Fruit fly (Drosophila melanogaster) whole organism, pupa: ENCODE data around the gene CG5762.

Source experiments
- CG10348 ChIP-seq: fragments of 200-800 bp; sonication (Bioruptor generic); IDR thresholded peaks from 2 replicates; pipeline ENCODE4 v1.3.6; 2022; ENCODE audit warnings: missing biosample characterization, missing genetic modification characterization
- CG12605 ChIP-seq: fragments of 200-800 bp; sonication (Bioruptor generic); IDR thresholded peaks from 2 replicates; pipeline ENCODE4 v1.3.6; 2022; ENCODE audit warnings: missing biosample characterization, missing genetic modification characterization
- CG13204 ChIP-seq: fragments of 200-800 bp; sonication (Bioruptor generic); optimal IDR thresholded peaks from 2 replicates; lab custom pipeline; 2018; ENCODE audit warnings: missing biosample characterization, mild to moderate bottlenecking, missing genetic modification characterization, moderate library complexity
- CG14655 ChIP-seq: fragments of 200-800 bp; sonication (Bioruptor generic); optimal IDR thresholded peaks from 3 replicates; lab custom pipeline; 2017; ENCODE audit warnings: mild to moderate bottlenecking, missing biosample characterization, missing genetic modification reagents, missing genetic modification characterization
- CG15710 ChIP-seq: fragments of 200-800 bp; sonication (Bioruptor generic); optimal IDR thresholded peaks from 2 replicates; lab custom pipeline; 2018; ENCODE audit warnings: missing biosample characterization, mild to moderate bottlenecking, missing genetic modification characterization, moderate library complexity
- CG17806 ChIP-seq: fragments of 200-800 bp; sonication (Bioruptor generic); optimal IDR thresholded peaks from 2 replicates; lab custom pipeline; 2018; ENCODE audit warnings: missing biosample characterization, mild to moderate bottlenecking, missing genetic modification characterization, moderate library complexity
- CG32121 ChIP-seq: fragments of 200-800 bp; sonication (Bioruptor generic); IDR thresholded peaks from 2 replicates; pipeline ENCODE4 v1.3.6; 2022; ENCODE audit warnings: missing biosample characterization, missing genetic modification characterization
- CG34367 ChIP-seq: fragments of 200-800 bp; sonication (Bioruptor generic); optimal IDR thresholded peaks from 2 replicates; lab custom pipeline; 2018; ENCODE audit warnings: missing biosample characterization, mild to moderate bottlenecking, missing genetic modification characterization
- CG4496 ChIP-seq: fragments of 200-800 bp; sonication (Bioruptor generic); IDR thresholded peaks from 3 replicates; pipeline ENCODE4 v1.3.6; 2022; ENCODE audit warnings: missing biosample characterization, missing genetic modification characterization
- CG8159 ChIP-seq: fragments of 200-800 bp; sonication (Bioruptor generic); optimal IDR thresholded peaks from 3 replicates; lab custom pipeline; 2018; ENCODE audit warnings: missing biosample characterization, mild to moderate bottlenecking, missing genetic modification characterization, moderate library complexity
- CG8301 ChIP-seq: fragments of 200-800 bp; sonication (Bioruptor generic); optimal IDR thresholded peaks from 2 replicates; lab custom pipeline; 2018; ENCODE audit warnings: missing biosample characterization, mild to moderate bottlenecking, missing genetic modification characterization
- CG9948 ChIP-seq: fragments of 200-800 bp; sonication (Bioruptor generic); optimal IDR thresholded peaks from 2 replicates; lab custom pipeline; 2018; ENCODE audit warnings: missing biosample characterization, mild to moderate bottlenecking, missing genetic modification characterization, moderate library complexity
- D1 ChIP-seq: fragments of 200-800 bp; sonication (Bioruptor generic); optimal IDR thresholded peaks from 2 replicates; lab custom pipeline; 2018; ENCODE audit warnings: missing biosample characterization, mild to moderate bottlenecking, missing genetic modification characterization, moderate library complexity
- Ets98B ChIP-seq: fragments of 200-800 bp; sonication (Bioruptor generic); IDR thresholded peaks from 2 replicates; pipeline ENCODE4 v1.3.6; 2022; ENCODE audit warnings: missing biosample characterization, missing genetic modification characterization
- Pif1A ChIP-seq: fragments of 200-800 bp; sonication (Bioruptor generic); optimal IDR thresholded peaks from 3 replicates; lab custom pipeline; 2016; ENCODE audit warnings: missing biosample characterization, missing genetic modification characterization
- Pif1B ChIP-seq: fragments of 200-800 bp; sonication (Bioruptor generic); optimal IDR thresholded peaks from 3 replicates; lab custom pipeline; 2016; ENCODE audit warnings: missing biosample characterization, missing genetic modification characterization
- Snoo ChIP-seq: fragments of 200-800 bp; sonication (Bioruptor generic); optimal IDR thresholded peaks from 3 replicates; lab custom pipeline; 2017; ENCODE audit warnings: missing biosample characterization, mild to moderate bottlenecking, missing genetic modification characterization, inconsistent platforms
- fd96Ca ChIP-seq: fragments of 200-800 bp; sonication (Bioruptor generic); IDR thresholded peaks from 3 replicates; pipeline ENCODE4 v1.3.6; 2022; ENCODE audit warnings: missing biosample characterization, missing genetic modification characterization
- gl ChIP-seq: fragments of 200-800 bp; sonication (Bioruptor generic); optimal IDR thresholded peaks from 2 replicates; lab custom pipeline; 2018; ENCODE audit warnings: missing biosample characterization, mild to moderate bottlenecking, missing genetic modification characterization

CG5762 gene

DNA sequence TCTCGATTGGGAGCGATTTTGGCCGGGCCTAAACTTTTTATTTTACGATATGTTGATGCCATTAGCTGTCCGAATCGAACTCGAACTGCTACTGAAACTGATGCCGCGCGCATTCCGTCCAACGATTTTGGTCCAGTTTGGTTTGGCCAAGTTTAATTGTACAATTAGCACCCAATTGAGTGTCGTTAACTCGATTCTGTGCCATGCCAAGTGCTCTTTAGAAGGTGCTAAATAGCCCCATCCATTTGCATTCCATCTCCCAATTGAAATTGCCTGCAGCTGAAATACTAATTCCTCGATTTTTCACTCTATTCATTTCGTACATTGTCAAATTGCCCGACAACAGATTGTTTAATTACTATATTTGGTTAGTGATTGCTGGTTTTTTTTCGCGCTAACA is 14.1 kb upstream of the CG5762 start, which contains the start of gene CG17781:
Gene CG17781, minus strand, starts transcription at position 101 of the 400 bp plus-strand sequence.
- TF ChIP-seq CG12605 (GFP tag; lab: Robert Waterston, UW) (no peak), Ets98B (GFP tag; lab: Robert Waterston, UW) (no peak), gl (tag; lab: Kevin White, UChicago) (no peak), CG34367 (no peak), CG10348 (no peak), CG15710 (no peak), Pif1B (GFP tag; lab: Kevin White, UChicago) (no peak)

DNA sequence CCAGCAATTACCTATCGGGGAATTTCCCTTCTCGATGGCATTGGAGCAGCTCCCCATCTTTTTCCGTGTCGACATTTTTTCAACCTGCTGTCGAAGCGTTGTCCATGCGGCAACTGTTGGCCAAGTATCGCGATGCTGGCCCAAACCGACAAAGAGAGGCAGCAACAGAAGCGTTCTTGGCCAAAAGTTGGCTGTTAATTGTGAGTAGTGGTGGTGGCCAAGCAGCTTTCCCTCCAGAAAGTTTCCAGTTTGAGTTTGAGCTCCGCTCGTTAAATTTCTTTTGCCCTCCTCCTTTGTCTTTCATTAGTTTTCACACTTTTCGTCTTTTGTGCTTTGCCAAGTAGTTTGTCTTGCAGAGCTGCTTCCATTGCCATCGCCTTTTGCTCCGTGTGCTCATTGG is 11.2 kb upstream of the CG5762 start, which contains the start of gene CG17782:
Gene CG17782, minus strand, starts transcription at position 101 of the 400 bp plus-strand sequence.
- TF ChIP-seq CG32121 (GFP tag; lab: Robert Waterston, UW), result no peak
- no peak for TF ChIP-seq CG15710
- TF ChIP-seq gl (tag; lab: Kevin White, UChicago), result no peak
- no peak for TF ChIP-seq CG9948 (tag; lab: Kevin White, UChicago)
- TF ChIP-seq Pif1A, result no peak
- TF ChIP-seq CG8301 (tag; lab: Kevin White, UChicago), result no peak
- TF ChIP-seq fd96Ca, result no peak
- no peak for TF ChIP-seq CG34367
- TF ChIP-seq CG4496 (GFP tag; lab: Robert Waterston, UW), result no peak
- no peak for TF ChIP-seq CG10348
- no peak for TF ChIP-seq CG14655 (GFP tag; lab: Kevin White, UChicago)
- TF ChIP-seq CG12605 (GFP tag; lab: Robert Waterston, UW), result no peak

DNA sequence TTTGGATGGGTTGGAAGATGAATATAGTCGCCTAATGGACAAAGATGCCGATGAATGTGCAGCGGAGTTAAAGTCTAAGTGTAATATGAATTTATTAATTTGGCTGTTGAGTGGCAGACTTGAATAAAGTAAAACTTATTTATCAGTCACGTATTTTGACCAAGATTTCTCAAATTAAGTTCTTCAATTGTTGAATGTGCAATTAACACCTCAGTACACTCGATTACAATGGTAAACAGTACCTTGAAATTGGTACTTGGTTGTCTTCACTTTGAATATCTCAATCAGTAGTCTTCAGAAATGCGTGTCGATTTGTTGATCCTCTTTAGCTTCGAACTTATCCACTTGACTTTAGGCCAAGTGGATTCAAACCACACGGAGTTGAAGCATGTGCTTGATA is 7.8 kb upstream of the CG5762 start, which contains the start of gene CG13614:
Gene CG13614, plus strand, starts transcription at position 301 of the 400 bp plus-strand sequence.
- no peak for TF ChIP-seq CG8159 (tag; lab: Kevin White, UChicago)
- no peak for TF ChIP-seq CG4496 (GFP tag; lab: Robert Waterston, UW)
- TF ChIP-seq fd96Ca, result no peak
- no peak for TF ChIP-seq CG9948 (tag; lab: Kevin White, UChicago)
- TF ChIP-seq Pif1B (GFP tag; lab: Kevin White, UChicago), result no peak
- TF ChIP-seq Snoo (tag; lab: Kevin White, UChicago), result no peak
- no peak for TF ChIP-seq CG8301 (tag; lab: Kevin White, UChicago)
- no peak for TF ChIP-seq CG13204
- TF ChIP-seq CG14655 (GFP tag; lab: Kevin White, UChicago), result no peak
- no peak for TF ChIP-seq CG10348

DNA sequence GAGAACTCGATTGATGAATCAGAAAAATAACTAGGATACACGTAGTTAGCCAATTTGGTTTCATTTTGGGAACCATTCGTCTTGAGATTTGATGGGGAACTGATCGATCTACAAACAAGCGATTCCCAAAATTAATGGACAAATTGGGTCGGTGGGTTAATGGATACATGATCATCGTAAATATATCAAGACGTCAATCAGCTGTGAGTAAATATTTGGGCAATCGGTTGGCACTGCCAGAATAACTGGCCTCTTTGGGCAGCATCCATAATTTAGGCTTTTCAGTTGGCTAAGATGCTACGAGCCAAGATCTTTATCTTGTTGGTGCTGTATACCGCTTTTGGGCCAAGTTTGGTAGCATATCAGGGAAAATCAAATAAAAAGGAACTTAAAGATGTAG is 6.6 kb upstream of the CG5762 start, which contains the start of the genes CG42812 and CG33341:
Gene CG42812, minus strand, starts transcription at position 101 of the 400 bp plus-strand sequence.
Gene CG33341, plus strand, starts transcription at position 295 of the 400 bp plus-strand sequence.
- TF ChIP-seq CG10348 (no peak), Snoo (tag; lab: Kevin White, UChicago) (no peak)
- TF ChIP-seq, all 21 proteins: peak for 0

DNA sequence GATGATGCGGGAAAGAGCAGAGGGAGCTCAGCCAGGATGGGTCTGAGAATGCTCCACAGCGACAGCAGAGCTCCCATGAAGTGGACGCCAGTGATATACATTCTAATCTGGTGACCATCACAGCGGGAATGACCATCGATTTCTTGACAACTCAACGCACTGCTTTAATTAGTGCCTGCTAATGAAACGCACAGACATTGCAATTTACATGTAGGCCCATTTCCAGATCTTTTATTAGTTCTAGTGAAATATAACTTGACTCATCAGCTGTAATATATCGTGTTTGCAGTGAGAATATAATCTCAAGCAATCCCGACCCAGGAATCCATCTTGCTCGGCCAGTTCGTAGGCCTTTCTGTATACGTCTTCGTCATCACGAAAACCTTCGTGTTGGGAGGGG is 5.6 kb upstream of the CG5762 start, which contains the start of gene CG42811:
Gene CG42811, minus strand, starts transcription at position 101 of the 400 bp plus-strand sequence.
- no peak for TF ChIP-seq D1 (tag; lab: Kevin White, UChicago)
- TF ChIP-seq CG17806, result no peak

DNA sequence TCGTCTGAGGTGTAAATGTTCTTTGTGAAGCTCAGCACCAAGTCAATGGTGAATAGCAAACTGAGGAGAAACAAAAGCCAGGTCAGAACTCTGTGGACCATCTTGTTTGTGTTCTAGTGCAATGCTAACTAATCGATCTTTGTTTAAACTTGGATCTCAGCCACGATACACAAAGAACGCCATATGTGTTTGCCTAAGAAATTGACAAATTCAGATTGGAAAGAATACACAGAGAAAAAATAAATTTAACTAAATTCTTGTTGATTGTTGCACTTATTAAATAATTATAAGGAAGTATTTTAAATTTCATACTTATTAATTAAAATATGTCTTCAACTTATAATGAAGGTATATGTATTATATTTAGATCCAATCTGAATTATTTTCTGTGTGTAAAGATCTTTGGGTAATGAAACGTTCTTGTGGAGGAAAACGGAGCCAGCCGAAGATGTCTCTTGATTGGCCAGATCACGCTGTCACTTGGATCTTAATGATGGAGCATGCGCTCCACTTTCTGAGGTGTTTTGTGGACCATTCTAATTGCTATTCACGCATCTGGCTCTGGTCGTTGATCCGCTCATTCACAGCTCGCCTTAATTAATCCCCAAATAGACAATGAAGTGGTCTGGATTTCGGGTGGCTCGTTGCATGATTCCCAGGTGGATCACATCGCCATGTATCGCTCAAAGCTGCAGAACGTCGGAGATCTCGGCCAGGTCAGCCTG is 3.6 kb upstream of the CG5762 start, which contains the start of the genes CG17784 and CG13613:
Gene CG17784, minus strand, starts transcription at position 101 of the 725 bp plus-strand sequence.
Gene CG13613, plus strand, starts transcription at position 675 of the 725 bp plus-strand sequence.
- no peak for TF ChIP-seq Snoo (tag; lab: Kevin White, UChicago)
- no peak for TF ChIP-seq CG8159 (tag; lab: Kevin White, UChicago)
- no peak for TF ChIP-seq Pif1B (GFP tag; lab: Kevin White, UChicago)
- no peak for TF ChIP-seq fd96Ca
- no peak for TF ChIP-seq CG14655 (GFP tag; lab: Kevin White, UChicago)

DNA sequence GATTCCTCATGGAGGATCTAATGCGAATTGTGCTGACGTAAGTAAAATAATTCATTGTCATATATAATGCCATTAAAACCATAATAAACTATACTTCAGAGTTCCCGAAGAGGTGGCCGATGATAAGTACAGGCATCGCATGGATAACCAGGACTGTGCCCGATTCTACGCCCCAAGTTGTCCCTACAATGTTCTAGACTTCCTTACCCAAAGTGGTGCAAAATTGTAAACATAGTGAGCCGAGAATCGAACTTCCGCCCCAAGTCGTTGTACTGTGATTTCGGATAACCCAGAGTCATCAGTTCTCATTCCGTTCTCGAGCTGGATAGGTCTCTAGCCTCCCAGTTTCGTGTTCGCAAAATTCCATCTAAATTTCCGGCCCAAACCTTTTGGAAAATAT is 1.4 kb upstream of the CG5762 start, which contains the start of gene CG33340:
Gene CG33340, plus strand, starts transcription at position 301 of the 400 bp plus-strand sequence.
- TF ChIP-seq CG14655 (GFP tag; lab: Kevin White, UChicago) (no peak), CG9948 (tag; lab: Kevin White, UChicago) (no peak), Ets98B (GFP tag; lab: Robert Waterston, UW) (no peak), Pif1B (GFP tag; lab: Kevin White, UChicago) (no peak), CG34367 (no peak), CG8301 (tag; lab: Kevin White, UChicago) (no peak), CG13204 (no peak), CG8159 (tag; lab: Kevin White, UChicago) (no peak), D1 (tag; lab: Kevin White, UChicago) (no peak)

DNA sequence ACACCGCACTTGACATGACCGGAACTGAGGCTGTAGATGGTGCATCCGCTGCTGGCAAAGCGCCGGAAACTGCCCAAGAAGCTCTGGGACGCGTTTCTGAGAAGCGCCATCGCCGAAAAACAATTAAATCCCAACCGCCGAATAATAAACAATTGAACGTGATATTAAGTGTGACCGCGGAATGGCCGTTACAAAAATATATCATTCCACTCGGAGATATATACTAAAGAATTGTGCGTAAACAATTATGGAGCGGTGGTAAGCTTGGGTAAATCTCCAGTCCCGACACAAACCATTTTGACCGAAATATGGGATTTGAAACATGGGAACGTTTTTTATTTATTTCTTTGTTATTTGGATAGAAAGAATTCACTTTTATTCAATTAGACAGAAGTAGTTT is 1.5 kb downstream of the CG5762 start, which contains the start of gene CG18528:
Gene CG18528, minus strand, starts transcription at position 188 of the 400 bp plus-strand sequence.
- TF ChIP-seq CG14655 (GFP tag; lab: Kevin White, UChicago) (no peak), fd96Ca (no peak), Snoo (tag; lab: Kevin White, UChicago) (no peak), CG15710 (no peak), CG10348 (no peak), CG12605 (GFP tag; lab: Robert Waterston, UW) (no peak), gl (tag; lab: Kevin White, UChicago) (no peak), CG8301 (tag; lab: Kevin White, UChicago) (no peak), CG32121 (GFP tag; lab: Robert Waterston, UW) (no peak)
- TF ChIP-seq, all 21 proteins: peak for 0
